Comparison of ENCODE assay signal across 4 worm cellular contexts in genomic region chrIII:12904987-12905541, ce11.
TF ChIP-seq lines count a peak whose summit lies in the region.

TSS of gene cox-5A (plus strand) at chrIII:12905491.

TF ChIP-seq in whole organism, L2 larva, 48 proteins besides CTCF, POLR2A, EP300 and RAD21 (continues in another document):
- no peak for TF ChIP-seq nhr-23 (tag; optimal IDR thresholded peaks at IDR 0.05; lab: Kevin White, UChicago)
- peak; percentile 85 for TF ChIP-seq ama-1 (optimal IDR thresholded peaks at IDR 0.05; lab: Kevin White, UChicago)
- TF ChIP-seq ceh-16 (tag; optimal IDR thresholded peaks at IDR 0.05; lab: Kevin White, UChicago) = peak; percentile 93
- no peak for TF ChIP-seq unc-39 (tag; optimal IDR thresholded peaks at IDR 0.05; lab: Kevin White, UChicago)
- peak; percentile 83 for TF ChIP-seq nhr-12 (tag; optimal IDR thresholded peaks at IDR 0.05; lab: Kevin White, UChicago)
- TF ChIP-seq egl-27 (tag; optimal IDR thresholded peaks at IDR 0.05; lab: Kevin White, UChicago) = peak; percentile 97
- TF ChIP-seq unc-62 (GFP tag; optimal IDR thresholded peaks at IDR 0.05; lab: Kevin White, UChicago) = peak; percentile 94
- peak; percentile 97; the same call in 1 of the 2 replicates for TF ChIP-seq ztf-1 (GFP tag; conservative IDR thresholded peaks at IDR 0.05; lab: Robert Waterston, UW)
- TF ChIP-seq fos-1 (tag; optimal IDR thresholded peaks at IDR 0.05; lab: Kevin White, UChicago) = peak; percentile 100
- TF ChIP-seq nhr-25 (tag; optimal IDR thresholded peaks at IDR 0.05; lab: Kevin White, UChicago) = peak; percentile 99
- TF ChIP-seq nhr-77 (tag; optimal IDR thresholded peaks at IDR 0.05; lab: Kevin White, UChicago) = peak; percentile 90
- TF ChIP-seq alr-1 (tag; optimal IDR thresholded peaks at IDR 0.05; lab: Kevin White, UChicago) = no peak
- peak; percentile 99 for TF ChIP-seq crh-2 (tag; optimal IDR thresholded peaks at IDR 0.05; lab: Kevin White, UChicago)
- TF ChIP-seq dmd-4 (tag; optimal IDR thresholded peaks at IDR 0.05; lab: Kevin White, UChicago) = peak; percentile 72
- no peak for TF ChIP-seq elt-1 (tag; optimal IDR thresholded peaks at IDR 0.05; lab: Kevin White, UChicago)
- TF ChIP-seq ztf-4 (tag; optimal IDR thresholded peaks at IDR 0.05; lab: Kevin White, UChicago) = peak; percentile 99
- TF ChIP-seq mbf-1 (tag; optimal IDR thresholded peaks at IDR 0.05; lab: Kevin White, UChicago) = peak; percentile 57
- TF ChIP-seq snpc-4 (tag; optimal IDR thresholded peaks at IDR 0.05; lab: Kevin White, UChicago) = peak; percentile 92
- peak; percentile 88 for TF ChIP-seq ZK546.5 (tag; optimal IDR thresholded peaks at IDR 0.05; lab: Kevin White, UChicago)
- peak; percentile 85 for TF ChIP-seq R02D3.7 (tag; optimal IDR thresholded peaks at IDR 0.05; lab: Kevin White, UChicago)
- TF ChIP-seq nhr-11 (tag; optimal IDR thresholded peaks at IDR 0.05; lab: Kevin White, UChicago) = no peak
- no peak for TF ChIP-seq lin-39 (tag; optimal IDR thresholded peaks at IDR 0.05; lab: Kevin White, UChicago)
- TF ChIP-seq F13H6.1 (tag; optimal IDR thresholded peaks at IDR 0.05; lab: Kevin White, UChicago) = peak; percentile 99

TF ChIP-seq in whole organism, L4 larva, 104 proteins besides CTCF, POLR2A, EP300 and RAD21 (continues in another document):
- peak; percentile 26 for TF ChIP-seq ceh-62 (tag; optimal IDR thresholded peaks at IDR 0.05; lab: Kevin White, UChicago)
- TF ChIP-seq D1046.2 (GFP tag; IDR thresholded peaks at IDR 0.05; lab: Robert Waterston, UW) = peak; percentile 92
- TF ChIP-seq snpc-4 (tag; optimal IDR thresholded peaks at IDR 0.05; lab: Kevin White, UChicago) = peak; percentile 67
- peak; percentile 99 for TF ChIP-seq dmd-6 (GFP tag; IDR thresholded peaks at IDR 0.05; lab: Robert Waterston, UW)
- peak; percentile 63 for TF ChIP-seq set-16 (GFP tag; IDR thresholded peaks at IDR 0.05; lab: Robert Waterston, UW)
- TF ChIP-seq skn-1 (tag; optimal IDR thresholded peaks at IDR 0.05; lab: Kevin White, UChicago) = peak; percentile 88
- peak; percentile 99 for TF ChIP-seq rbr-2 (tag; optimal IDR thresholded peaks at IDR 0.05; lab: Kevin White, UChicago)
- peak; percentile 98 for TF ChIP-seq mes-2 (tag; optimal IDR thresholded peaks at IDR 0.05; lab: Kevin White, UChicago; ENCODE audit: poor library complexity, severe bottlenecking)
- peak; percentile 65 for TF ChIP-seq lim-7 (GFP tag; IDR thresholded peaks at IDR 0.05; lab: Robert Waterston, UW)
- TF ChIP-seq zip-11 (GFP tag; IDR thresholded peaks at IDR 0.05; lab: Robert Waterston, UW) = no peak
- peak; percentile 99 for TF ChIP-seq pha-4 (GFP tag; IDR thresholded peaks at IDR 0.05; lab: Robert Waterston, UW)
- peak; percentile 99 for TF ChIP-seq pha-4 (tag; optimal IDR thresholded peaks at IDR 0.05; lab: Kevin White, UChicago)
- peak; percentile 96 for TF ChIP-seq lin-38 (GFP tag; IDR thresholded peaks at IDR 0.05; lab: Robert Waterston, UW)
- TF ChIP-seq ama-1 (optimal IDR thresholded peaks at IDR 0.05; lab: Kevin White, UChicago) = peak; percentile 94
- TF ChIP-seq nhr-42 (GFP tag; IDR thresholded peaks at IDR 0.05; lab: Robert Waterston, UW) = peak; percentile 98
- peak; percentile 81 for TF ChIP-seq nhr-76 (tag; optimal IDR thresholded peaks at IDR 0.05; lab: Kevin White, UChicago)
- peak; percentile 95 for TF ChIP-seq nhr-48 (tag; optimal IDR thresholded peaks at IDR 0.05; lab: Kevin White, UChicago)
- TF ChIP-seq dpl-1 (GFP tag; optimal IDR thresholded peaks at IDR 0.05; lab: Kevin White, UChicago) = peak; percentile 100
- TF ChIP-seq zfp-3 (GFP tag; conservative IDR thresholded peaks at IDR 0.05; lab: Robert Waterston, UW) = peak; percentile 99
- TF ChIP-seq F10B5.3 (tag; optimal IDR thresholded peaks at IDR 0.05; lab: Kevin White, UChicago) = peak; percentile 95
- peak; percentile 99 for TF ChIP-seq lin-13 (GFP tag; optimal IDR thresholded peaks at IDR 0.05; lab: Kevin White, UChicago)
- peak; percentile 99 for TF ChIP-seq T26A8.4 (GFP tag; IDR thresholded peaks at IDR 0.05; lab: Robert Waterston, UW)
- no peak for TF ChIP-seq T20F7.1 (GFP tag; optimal IDR thresholded peaks at IDR 0.05; lab: Kevin White, UChicago)
- peak; percentile 100 for TF ChIP-seq lsy-2 (tag; optimal IDR thresholded peaks at IDR 0.05; lab: Kevin White, UChicago)

TF ChIP-seq in whole organism, late embryonic, 69 proteins besides CTCF, POLR2A, EP300 and RAD21 (continues in another document):
- TF ChIP-seq ttx-3 (tag; optimal IDR thresholded peaks at IDR 0.05; lab: Kevin White, UChicago) (peak; percentile 51), che-1 (tag; optimal IDR thresholded peaks at IDR 0.05; lab: Kevin White, UChicago) (no peak), ceh-2 (tag; optimal IDR thresholded peaks at IDR 0.05; lab: Kevin White, UChicago) (peak; percentile 67), nhr-11 (tag; optimal IDR thresholded peaks at IDR 0.05; lab: Kevin White, UChicago) (no peak), pha-2 (tag; optimal IDR thresholded peaks at IDR 0.05; lab: Kevin White, UChicago) (peak; percentile 56), ama-1 (optimal IDR thresholded peaks at IDR 0.05; lab: Kevin White, UChicago) (no peak), hlh-13 (GFP tag; optimal IDR thresholded peaks at IDR 0.05; lab: Kevin White, UChicago) (no peak), madf-2 (tag; optimal IDR thresholded peaks at IDR 0.05; lab: Kevin White, UChicago) (peak; percentile 52), lim-6 (tag; optimal IDR thresholded peaks at IDR 0.05; lab: Kevin White, UChicago) (peak; percentile 71), nfya-1 (tag; optimal IDR thresholded peaks at IDR 0.05; lab: Kevin White, UChicago) (peak; percentile 99), ceh-34 (tag; optimal IDR thresholded peaks at IDR 0.05; lab: Kevin White, UChicago) (peak; percentile 91), pros-1 (tag; optimal IDR thresholded peaks at IDR 0.05; lab: Kevin White, UChicago) (peak; percentile 11), elt-2 (tag; optimal IDR thresholded peaks at IDR 0.05; lab: Kevin White, UChicago) (peak; percentile 65), gmeb-2 (tag; optimal IDR thresholded peaks at IDR 0.05; lab: Kevin White, UChicago) (peak; percentile 36), npax-4 (tag; optimal IDR thresholded peaks at IDR 0.05; lab: Kevin White, UChicago) (peak; percentile 28), dmd-4 (tag; optimal IDR thresholded peaks at IDR 0.05; lab: Kevin White, UChicago; ENCODE audit: borderline replicate concordance) (no peak), zip-5 (tag; optimal IDR thresholded peaks at IDR 0.05; lab: Kevin White, UChicago) (no peak), elt-4 (tag; optimal IDR thresholded peaks at IDR 0.05; lab: Kevin White, UChicago) (no peak), unc-86 (tag; optimal IDR thresholded peaks at IDR 0.05; lab: Kevin White, UChicago) (peak; percentile 70), ceh-48 (tag; optimal IDR thresholded peaks at IDR 0.05; lab: Kevin White, UChicago) (peak; percentile 86), Y22D7AL.16 (tag; optimal IDR thresholded peaks at IDR 0.05; lab: Kevin White, UChicago) (no peak), ahr-1 (tag; optimal IDR thresholded peaks at IDR 0.05; lab: Kevin White, UChicago) (peak; percentile 31), sox-4 (tag; optimal IDR thresholded peaks at IDR 0.05; lab: Kevin White, UChicago) (no peak), F13H6.1 (tag; optimal IDR thresholded peaks at IDR 0.05; lab: Kevin White, UChicago) (peak; percentile 43), hlh-15 (tag; optimal IDR thresholded peaks at IDR 0.05; lab: Kevin White, UChicago) (peak; percentile 20), fkh-6 (tag; optimal IDR thresholded peaks at IDR 0.05; lab: Kevin White, UChicago) (no peak)

TF ChIP-seq in whole organism, mixed stage, embryonic, 35 proteins besides CTCF, POLR2A, EP300 and RAD21 (continues in another document):
- TF ChIP-seq mab-5 (tag; optimal IDR thresholded peaks at IDR 0.05; lab: Kevin White, UChicago) (peak; percentile 80), snpc-4 (tag; optimal IDR thresholded peaks at IDR 0.05; lab: Kevin White, UChicago) (no peak), ces-1 (GFP tag; optimal IDR thresholded peaks at IDR 0.05; lab: Kevin White, UChicago) (peak; percentile 96), ceh-43 (GFP tag; optimal IDR thresholded peaks at IDR 0.05; lab: Kevin White, UChicago) (peak; percentile 76), ceh-39 (tag; optimal IDR thresholded peaks at IDR 0.05; lab: Kevin White, UChicago) (peak; percentile 98), M03D4.4 (tag; optimal IDR thresholded peaks at IDR 0.05; lab: Kevin White, UChicago) (peak; percentile 75), sptf-1 (tag; optimal IDR thresholded peaks at IDR 0.05; lab: Kevin White, UChicago) (peak; percentile 90), nhr-2 (tag; optimal IDR thresholded peaks at IDR 0.05; lab: Kevin White, UChicago) (peak; percentile 40), unc-120 (tag; optimal IDR thresholded peaks at IDR 0.05; lab: Kevin White, UChicago; ENCODE audit: poor library complexity, severe bottlenecking) (peak; percentile 40), drap-1 (GFP tag; optimal IDR thresholded peaks at IDR 0.05; lab: Kevin White, UChicago) (peak; percentile 73), hlh-1 (tag; optimal IDR thresholded peaks at IDR 0.05; lab: Kevin White, UChicago) (peak; percentile 81), ztf-11 (tag; optimal IDR thresholded peaks at IDR 0.05; lab: Kevin White, UChicago) (peak; percentile 78), nhr-12 (tag; optimal IDR thresholded peaks at IDR 0.05; lab: Kevin White, UChicago) (no peak), tbx-8 (GFP tag; optimal IDR thresholded peaks at IDR 0.05; lab: Kevin White, UChicago) (no peak), lin-13 (tag; optimal IDR thresholded peaks at IDR 0.05; lab: Kevin White, UChicago) (peak; percentile 99), ceh-83 (GFP tag; optimal IDR thresholded peaks at IDR 0.05; lab: Kevin White, UChicago) (peak; percentile 76), elt-1 (tag; optimal IDR thresholded peaks at IDR 0.05; lab: Kevin White, UChicago; ENCODE audit: borderline replicate concordance, insufficient read depth) (no peak), lsy-2 (tag; optimal IDR thresholded peaks at IDR 0.05; lab: Kevin White, UChicago) (peak; percentile 100), zip-8 (tag; optimal IDR thresholded peaks at IDR 0.05; lab: Kevin White, UChicago) (no peak), mep-1 (tag; optimal IDR thresholded peaks at IDR 0.05; lab: Kevin White, UChicago) (peak; percentile 98), flh-1 (GFP tag; optimal IDR thresholded peaks at IDR 0.05; lab: Kevin White, UChicago) (no peak), mls-2 (tag; optimal IDR thresholded peaks at IDR 0.05; lab: Kevin White, UChicago) (peak; percentile 89), ham-2 (GFP tag; optimal IDR thresholded peaks at IDR 0.05; lab: Kevin White, UChicago) (peak; percentile 59), sem-2 (GFP tag; optimal IDR thresholded peaks at IDR 0.05; lab: Kevin White, UChicago) (no peak), nhr-237 (tag; optimal IDR thresholded peaks at IDR 0.05; lab: Kevin White, UChicago) (peak; percentile 97), bed-3 (GFP tag; optimal IDR thresholded peaks at IDR 0.05; lab: Kevin White, UChicago) (no peak), nhr-76 (tag; optimal IDR thresholded peaks at IDR 0.05; lab: Kevin White, UChicago) (peak; percentile 9), elt-3 (tag; optimal IDR thresholded peaks at IDR 0.05; lab: Kevin White, UChicago) (peak; percentile 67), cnd-1 (tag; optimal IDR thresholded peaks at IDR 0.05; lab: Kevin White, UChicago) (peak; percentile 65)
